Fruit fly (Drosophila melanogaster) Kc167 (cell line): ENCODE data around the gene CG8607.

Source experiments
- Myc ChIP-seq: fragments of >200 bp; optimal IDR thresholded peaks from 2 replicates; lab custom pipeline; 2017; ENCODE audit warnings: missing external identifiers
- Sin3A ChIP-seq: fragments of >200 bp; optimal IDR thresholded peaks from 2 replicates; lab custom pipeline; 2018; ENCODE audit warnings: missing external identifiers
- h ChIP-seq: fragments of >200 bp; optimal IDR thresholded peaks from 3 replicates; lab custom pipeline; 2018; ENCODE audit warnings: missing external identifiers
- insv ChIP-seq: fragments of >200 bp; optimal IDR thresholded peaks from 3 replicates; lab custom pipeline; 2018; ENCODE audit warnings: missing external identifiers
- psq ChIP-seq: fragments of >200 bp; optimal IDR thresholded peaks from 2 replicates; lab custom pipeline; 2017; ENCODE audit warnings: missing external identifiers
- ttk ChIP-seq: sonication (Bioruptor generic); optimal IDR thresholded peaks from 2 replicates; lab custom pipeline; 2017; ENCODE audit warnings: missing external identifiers

Gene CG8607

DNA sequence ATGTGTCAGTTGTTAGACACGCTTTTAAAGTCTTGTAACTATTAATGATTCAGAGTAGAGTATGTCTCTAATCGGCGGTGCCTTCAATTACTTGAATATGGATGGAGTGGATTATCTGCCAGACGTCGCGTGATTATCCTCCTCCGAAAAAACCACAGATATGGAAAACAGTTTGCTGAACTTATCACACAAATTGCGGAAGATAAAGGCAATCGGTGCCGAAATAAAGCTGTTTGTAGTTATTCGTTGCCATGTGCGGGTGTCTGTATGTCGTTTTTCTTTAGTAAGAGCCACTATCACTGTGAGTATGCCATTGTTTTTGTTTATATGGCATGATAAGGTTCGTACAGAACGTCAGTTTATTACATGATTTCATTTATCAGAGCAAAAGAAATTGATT, 24.1 kb downstream of the CG8607 start:
- no peak for TF ChIP-seq psq
- no peak for TF ChIP-seq Sin3A
- TF ChIP-seq Myc (lab: Kevin White, UChicago) = no peak
- TF ChIP-seq ttk (lab: Kevin White, UChicago) = no peak
- no peak for TF ChIP-seq h (lab: Kevin White, UChicago)
- TF ChIP-seq insv (lab: Kevin White, UChicago) = no peak

DNA sequence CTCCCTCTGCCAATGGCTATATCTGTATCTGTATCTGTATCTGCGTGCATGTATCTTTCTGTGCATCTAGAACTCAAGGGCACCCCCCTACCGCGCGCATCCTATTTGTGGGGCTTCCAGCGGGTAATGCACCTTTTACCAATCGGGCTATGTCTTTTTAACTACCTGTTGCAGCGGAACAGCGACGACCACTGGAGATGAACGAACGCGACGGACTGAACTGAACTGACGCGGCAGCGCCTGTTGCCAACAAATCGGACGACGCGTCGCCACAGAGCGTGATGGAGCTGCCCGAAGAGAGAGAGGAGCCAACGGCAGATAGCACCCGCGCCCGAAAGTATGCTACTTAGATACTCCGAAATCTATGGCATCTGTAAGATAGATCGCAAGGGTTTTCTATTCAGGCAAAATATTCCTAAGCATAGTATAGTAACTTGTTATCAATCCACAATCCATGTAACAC, 25.1 kb downstream of the CG8607 start, which contains the start of gene Cln7:
Gene Cln7, minus strand, starts transcription at position 219 of the 463 bp plus-strand sequence.
- TF ChIP-seq h (lab: Kevin White, UChicago) = no peak
- TF ChIP-seq Sin3A = no peak
- TF ChIP-seq psq = no peak
- no peak for TF ChIP-seq Myc (lab: Kevin White, UChicago)
- no peak for TF ChIP-seq insv (lab: Kevin White, UChicago)
- no peak for TF ChIP-seq ttk (lab: Kevin White, UChicago)

DNA sequence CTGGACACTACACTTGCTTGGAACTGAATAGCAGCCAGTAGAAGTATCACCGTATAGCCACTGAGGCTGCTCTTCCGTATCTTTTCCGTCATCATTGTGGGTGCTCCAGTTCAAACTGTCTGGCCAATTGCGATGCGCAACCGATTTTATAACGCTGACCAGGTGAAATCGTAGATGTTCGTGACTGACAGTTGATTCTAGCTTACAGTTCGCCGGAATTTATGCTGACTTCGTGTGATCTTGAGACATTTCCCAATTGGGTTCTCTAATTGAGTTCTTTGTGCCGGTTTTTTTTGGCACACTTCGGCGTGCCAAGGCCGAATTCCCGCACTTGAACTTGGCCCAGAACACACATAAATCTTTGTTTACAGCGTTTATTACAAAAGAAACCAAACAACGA, 27.1 kb downstream of the CG8607 start, which contains the start of gene CG14834:
Gene CG14834, minus strand, starts transcription at position 173 of the 400 bp plus-strand sequence.
- TF ChIP-seq Myc (lab: Kevin White, UChicago) (no peak), Sin3A (no peak), h (lab: Kevin White, UChicago) (no peak), ttk (lab: Kevin White, UChicago) (no peak), psq (no peak), insv (lab: Kevin White, UChicago) (no peak)

DNA sequence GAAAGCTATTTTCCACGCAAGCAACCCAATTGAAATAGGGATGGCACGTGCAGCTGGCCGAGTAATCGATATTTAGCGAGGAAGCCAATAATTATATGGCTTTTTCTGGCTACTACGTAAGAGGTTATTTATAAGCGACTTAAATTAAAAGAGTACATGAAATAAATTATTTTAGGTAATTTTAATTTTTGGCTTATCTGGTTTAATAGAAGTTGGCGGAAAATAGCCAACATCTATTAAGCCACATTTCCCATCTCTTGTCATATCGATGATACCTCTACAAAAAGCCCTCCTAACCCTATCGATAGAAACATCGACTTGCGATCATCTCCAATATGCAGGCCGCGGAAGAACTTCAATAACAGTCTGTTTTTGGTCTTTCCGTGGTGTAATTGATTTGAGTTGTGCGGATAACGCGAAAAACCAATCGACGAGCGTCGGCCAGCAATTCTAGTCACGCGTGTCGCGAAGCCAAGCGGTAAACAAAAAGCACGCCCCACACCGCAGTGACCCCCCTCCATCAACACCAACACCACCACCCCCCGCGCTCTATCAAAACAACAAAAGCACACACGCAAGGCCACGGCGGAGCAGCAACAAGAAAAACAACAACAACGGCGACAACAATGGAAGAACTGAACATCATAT, 28.2 kb downstream of the CG8607 start, which contains the start of the genes Srp19 and qm:
Gene Srp19, minus strand, starts transcription at position 51 of the 648 bp plus-strand sequence.
Gene qm, plus strand, starts transcription at position 330 of the 648 bp plus-strand sequence.
- TF ChIP-seq psq (no peak), h (lab: Kevin White, UChicago) (no peak), ttk (lab: Kevin White, UChicago) (no peak), Sin3A (no peak), insv (lab: Kevin White, UChicago) (no peak), Myc (lab: Kevin White, UChicago) (no peak)

DNA sequence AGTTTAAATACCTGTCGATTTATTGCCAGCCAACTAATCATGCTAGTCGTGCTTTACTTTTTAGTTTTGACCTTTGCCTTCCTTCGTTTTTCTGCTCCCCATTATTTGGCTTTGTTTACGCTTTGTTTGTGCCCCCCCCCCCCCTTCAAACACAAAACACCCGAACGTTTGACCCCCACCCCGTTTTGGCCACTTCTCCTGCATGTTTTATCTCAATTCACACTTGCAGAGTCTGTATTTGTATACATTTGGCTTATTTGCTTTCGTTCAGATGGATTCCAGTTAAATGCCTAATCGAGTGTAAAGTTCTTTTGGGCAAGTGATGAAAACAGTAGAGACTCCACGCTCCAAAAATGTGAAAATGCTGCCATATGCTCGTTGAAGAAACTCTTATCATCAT, 29.4 kb downstream of the CG8607 start:
- TF ChIP-seq h (lab: Kevin White, UChicago) (no peak), ttk (lab: Kevin White, UChicago) (no peak), Sin3A (no peak), psq (no peak), Myc (lab: Kevin White, UChicago) (no peak), insv (lab: Kevin White, UChicago) (no peak)

DNA sequence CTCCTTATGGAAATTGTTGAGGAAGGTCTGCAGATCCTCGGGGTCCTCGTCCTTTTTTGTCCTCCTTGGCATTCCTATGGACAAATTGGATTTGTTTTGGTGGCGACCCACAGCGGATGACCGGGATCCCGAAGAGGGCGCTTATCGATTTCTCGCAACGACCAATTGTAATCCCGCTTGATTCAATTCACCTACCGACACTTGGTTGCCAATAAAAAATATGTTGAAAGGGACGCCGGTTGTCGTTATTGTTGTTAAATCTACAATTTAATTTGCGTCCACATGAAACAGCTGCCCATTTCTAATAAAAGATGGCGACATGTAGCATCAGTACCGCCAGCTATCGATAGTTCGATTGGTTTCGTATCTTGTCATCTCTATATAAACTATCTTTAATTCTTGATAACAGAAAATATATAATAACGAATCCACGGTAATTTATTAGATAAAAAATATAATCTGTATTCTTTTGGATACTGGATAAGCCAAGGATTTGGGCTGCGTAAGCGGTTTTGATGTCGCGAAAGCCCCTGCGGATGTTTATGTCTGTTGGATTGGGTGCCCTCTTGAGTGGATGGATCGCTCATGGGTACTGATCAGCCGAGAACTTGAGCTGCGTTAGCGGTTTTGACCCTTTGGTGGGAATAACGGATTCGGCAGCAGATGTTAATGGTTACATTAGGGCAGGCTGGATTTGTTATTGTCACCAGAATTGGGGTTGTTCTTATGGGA, 36.7 kb downstream of the CG8607 start, which contains the start of gene CTCF:
Gene CTCF, minus strand, starts transcription at position 328 of the 732 bp plus-strand sequence.
- no peak for TF ChIP-seq psq

DNA sequence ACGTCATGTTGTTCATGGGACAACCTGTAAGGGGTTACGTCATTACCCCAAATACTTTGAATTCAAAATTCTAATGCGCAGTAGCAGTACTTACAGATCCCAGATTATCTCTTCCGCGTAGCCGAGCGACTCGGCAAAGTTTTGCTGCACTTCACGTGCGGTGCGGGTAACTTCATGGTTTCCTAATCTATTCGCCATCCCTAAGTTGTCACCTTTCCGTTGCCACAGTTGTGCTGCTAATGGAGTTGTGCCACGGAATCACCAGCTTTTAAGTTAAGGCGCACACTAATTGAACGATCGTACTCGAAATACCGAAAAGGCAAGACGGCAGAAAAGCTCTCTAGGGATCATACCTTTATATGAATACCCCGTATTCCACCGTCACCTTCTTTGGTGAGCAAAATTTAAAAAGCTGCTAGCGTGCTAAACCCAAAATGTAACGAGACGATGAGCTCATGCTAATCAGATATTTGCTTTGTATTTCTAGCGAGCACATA, 40.0 kb downstream of the CG8607 start, which contains the start of gene pst:
Gene pst, minus strand, starts transcription at position 437 of the 497 bp plus-strand sequence.
- TF ChIP-seq h (lab: Kevin White, UChicago) (no peak), insv (lab: Kevin White, UChicago) (no peak), ttk (lab: Kevin White, UChicago) (no peak), Myc (lab: Kevin White, UChicago) (no peak), Sin3A (no peak), psq (no peak)

DNA sequence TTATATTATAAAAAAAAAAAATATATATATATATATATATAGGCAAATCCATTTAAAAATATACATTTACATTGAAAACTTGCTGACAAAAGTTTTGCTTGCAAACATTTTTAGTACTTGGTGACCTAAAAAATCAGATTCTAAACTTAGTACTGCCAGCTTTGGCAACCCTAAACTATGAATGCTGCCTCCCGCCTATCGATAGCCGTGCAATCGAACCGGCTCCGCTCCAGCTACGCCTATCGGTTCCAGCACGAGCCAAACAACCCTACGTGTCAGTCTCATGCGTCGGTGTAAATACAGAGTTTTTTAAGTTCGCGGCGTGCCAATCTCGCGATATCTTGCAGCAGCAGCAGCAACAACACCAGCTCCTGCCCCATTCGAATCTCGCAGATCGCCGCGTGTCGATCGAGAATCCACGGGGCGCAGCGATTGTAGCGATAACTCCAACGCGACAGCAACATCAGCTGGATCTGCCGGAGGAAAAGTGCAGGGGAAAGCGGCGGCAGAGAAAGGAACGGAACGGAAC, 40.5 kb downstream of the CG8607 start, which contains the start of gene Sec63:
Gene Sec63, plus strand, starts transcription at position 238 of the 529 bp plus-strand sequence.
- no peak for TF ChIP-seq Myc (lab: Kevin White, UChicago)
- TF ChIP-seq psq = no peak
- no peak for TF ChIP-seq insv (lab: Kevin White, UChicago)
- TF ChIP-seq ttk (lab: Kevin White, UChicago) = no peak
- no peak for TF ChIP-seq Sin3A
- TF ChIP-seq h (lab: Kevin White, UChicago) = no peak

DNA sequence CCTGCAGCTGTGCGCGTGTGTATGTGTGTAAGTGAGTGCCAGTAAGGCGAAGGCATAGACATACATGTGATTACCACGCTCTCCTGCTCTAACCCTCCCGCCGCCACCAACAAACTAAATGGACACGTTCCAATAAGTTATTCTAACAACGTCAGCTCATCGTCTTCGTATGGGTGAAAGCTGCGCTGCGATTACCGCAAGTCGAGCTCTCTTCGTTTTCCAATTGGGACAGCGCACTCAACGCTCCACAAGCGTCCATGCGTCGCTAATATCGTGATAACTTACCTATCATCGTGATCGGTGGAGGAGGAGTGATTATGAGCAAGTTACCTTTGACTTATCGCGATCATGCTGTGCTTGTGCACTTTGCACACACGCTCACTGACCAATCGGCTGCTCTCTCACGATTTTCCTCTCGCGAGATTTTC, 41.2 kb downstream of the CG8607 start:
- no peak for TF ChIP-seq insv (lab: Kevin White, UChicago)
- no peak for TF ChIP-seq ttk (lab: Kevin White, UChicago)
- no peak for TF ChIP-seq h (lab: Kevin White, UChicago)
- TF ChIP-seq Sin3A = no peak
- TF ChIP-seq Myc (lab: Kevin White, UChicago) = no peak
- no peak for TF ChIP-seq psq

DNA sequence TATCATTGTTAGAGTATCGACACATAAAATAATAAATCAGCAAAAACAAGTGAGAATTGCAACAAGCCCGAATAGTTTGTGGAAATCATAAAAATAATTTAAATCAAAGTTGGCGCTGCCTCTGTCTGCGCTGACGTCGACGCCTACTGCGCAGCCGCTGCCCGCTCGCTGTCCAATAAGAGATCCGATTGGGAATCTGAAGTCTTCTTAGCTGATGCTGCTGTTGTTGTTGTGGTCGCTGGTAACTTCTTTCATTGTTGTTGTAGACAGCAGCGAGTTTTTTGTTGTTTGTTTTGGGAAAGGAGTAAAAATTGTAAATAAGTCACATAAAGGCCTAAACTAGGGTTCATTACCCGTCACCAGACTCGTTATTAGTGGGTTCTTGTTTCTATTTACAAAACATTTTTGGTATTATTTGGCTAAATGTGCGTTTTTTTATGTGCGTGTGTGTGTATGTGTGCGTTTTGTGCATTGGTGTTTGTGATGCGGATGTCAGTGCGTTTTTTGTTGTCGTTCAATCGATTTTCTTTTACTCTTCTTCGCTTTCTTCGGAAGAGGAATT, 44.9 kb downstream of the CG8607 start:
- TF ChIP-seq Sin3A (no peak), insv (lab: Kevin White, UChicago) (no peak), psq (no peak), h (lab: Kevin White, UChicago) (no peak), Myc (lab: Kevin White, UChicago) (no peak), ttk (lab: Kevin White, UChicago) (no peak)
